Fruit fly (Drosophila melanogaster): ENCODE data around the gene emc.
A peak's percentile ranks its signal among the peaks of the same experiment; 100 is the strongest.

Gene emc

dm6 chr3L:775053-775355 lies 25.8 kb downstream of the emc start (continued):
- TF ChIP-seq pfk (GFP tag; optimal IDR thresholded peaks at IDR 0.05), result no peak
- TF ChIP-seq CG17829 (tag; optimal IDR thresholded peaks at IDR 0.05), result no peak
- no peak for TF ChIP-seq CG7745 (tag; optimal IDR thresholded peaks at IDR 0.05)
- TF ChIP-seq eve (GFP tag; optimal IDR thresholded peaks at IDR 0.05), result peak in 1 of 2 experiments; percentile 33
- TF ChIP-seq grau (tag; optimal IDR thresholded peaks at IDR 0.05), result peak; percentile 13
- no peak for TF ChIP-seq CG3065 (GFP tag; optimal IDR thresholded peaks at IDR 0.05)
- TF ChIP-seq CG9727 (GFP tag; optimal IDR thresholded peaks at IDR 0.05), result no peak
- TF ChIP-seq Fer2 (tag; optimal IDR thresholded peaks at IDR 0.05), result no peak
- no peak for TF ChIP-seq BEAF-32 (GFP tag; optimal IDR thresholded peaks at IDR 0.05)
- TF ChIP-seq dmrt99B (tag; optimal IDR thresholded peaks at IDR 0.05), result peak; percentile 63
- no peak for TF ChIP-seq CG4360 (GFP tag; IDR thresholded peaks at IDR 0.05)
- TF ChIP-seq trem (tag; optimal IDR thresholded peaks at IDR 0.05), result no peak
- TF ChIP-seq CG15479 (GFP tag; optimal IDR thresholded peaks at IDR 0.05), result no peak
- no peak for TF ChIP-seq gce (GFP tag; IDR thresholded peaks at IDR 0.05)
- TF ChIP-seq Asciz (GFP tag; optimal IDR thresholded peaks at IDR 0.05), result no peak
- no peak for TF ChIP-seq usp (GFP tag; optimal IDR thresholded peaks at IDR 0.05)
- no peak for TF ChIP-seq CG9609 (GFP tag; optimal IDR thresholded peaks at IDR 0.05)
- TF ChIP-seq Mes4 (GFP tag; optimal IDR thresholded peaks at IDR 0.05), result no peak
- TF ChIP-seq CG6813 (GFP tag; optimal IDR thresholded peaks at IDR 0.05), result no peak
- no peak for TF ChIP-seq klu (GFP tag; IDR thresholded peaks at IDR 0.05)
- no peak for TF ChIP-seq btn (GFP tag; optimal IDR thresholded peaks at IDR 0.05)
- no peak for TF ChIP-seq CG6683 (GFP tag; optimal IDR thresholded peaks at IDR 0.05)
- TF ChIP-seq scrt (GFP tag; optimal IDR thresholded peaks at IDR 0.05), result no peak
- no peak for TF ChIP-seq CG13894 (tag; optimal IDR thresholded peaks at IDR 0.05)
- TF ChIP-seq ERR (GFP tag; optimal IDR thresholded peaks at IDR 0.05), result no peak
- TF ChIP-seq Dip3 (GFP tag; optimal IDR thresholded peaks at IDR 0.05), result no peak
- TF ChIP-seq corto (GFP tag; optimal IDR thresholded peaks at IDR 0.05), result no peak
- no peak for TF ChIP-seq Adf1 (GFP tag; IDR thresholded peaks at IDR 0.05)
- no peak for TF ChIP-seq trh (GFP tag; optimal IDR thresholded peaks at IDR 0.05)
- TF ChIP-seq Dp (GFP tag; optimal IDR thresholded peaks at IDR 0.05), result no peak
- no peak for TF ChIP-seq cwo (GFP tag; optimal IDR thresholded peaks at IDR 0.05)
- TF ChIP-seq lab (GFP tag; optimal IDR thresholded peaks at IDR 0.05), result no peak
- no peak for TF ChIP-seq Eip74EF (GFP tag; optimal IDR thresholded peaks at IDR 0.05)
- peak; percentile 65 for TF ChIP-seq Ptx1 (GFP tag; IDR thresholded peaks at IDR 0.05)
- TF ChIP-seq CG14441 (GFP tag; IDR thresholded peaks at IDR 0.05), result peak; percentile 48
- peak; percentile 37 for TF ChIP-seq CG10979 (tag; optimal IDR thresholded peaks at IDR 0.05)
- TF ChIP-seq Hmr (GFP tag; optimal IDR thresholded peaks at IDR 0.05), result no peak
- TF ChIP-seq tgo (GFP tag; IDR thresholded peaks at IDR 0.05), result peak; percentile 46; the same call in 1 of the 3 replicates
- no peak for TF ChIP-seq Camta (GFP tag; optimal IDR thresholded peaks at IDR 0.05)
- no peak for TF ChIP-seq Stat92E (GFP tag; optimal IDR thresholded peaks at IDR 0.05)
- TF ChIP-seq CHES-1-like (GFP tag; optimal IDR thresholded peaks at IDR 0.05), result no peak
- peak; percentile 28 for TF ChIP-seq fd96Cb (tag; optimal IDR thresholded peaks at IDR 0.05)
- TF ChIP-seq Sin3A (optimal IDR thresholded peaks at IDR 0.05), result no peak
- TF ChIP-seq mam (GFP tag; optimal IDR thresholded peaks at IDR 0.05), result no peak
- TF ChIP-seq h (optimal IDR thresholded peaks at IDR 0.05), result no peak
- no peak for TF ChIP-seq CG32767 (GFP tag; IDR thresholded peaks at IDR 0.05)
- TF ChIP-seq CG43689 (GFP tag; IDR thresholded peaks at IDR 0.05), result no peak
- TF ChIP-seq chn (GFP tag; optimal IDR thresholded peaks at IDR 0.05), result no peak
- no peak for TF ChIP-seq CG11723 (GFP tag; optimal IDR thresholded peaks at IDR 0.05)
- TF ChIP-seq pita (GFP tag; optimal IDR thresholded peaks at IDR 0.05), result no peak
- no peak for TF ChIP-seq zen (tag; optimal IDR thresholded peaks at IDR 0.05)
- TF ChIP-seq odd (GFP tag; optimal IDR thresholded peaks at IDR 0.05), result no peak
